Worm (Caenorhabditis elegans) whole organism, L1 larva: ENCODE measurements around the gene srh-73.
"Not testable (repeated sequence)": the region's sequence is repeated elsewhere in the genome, so short reads cannot be mapped to it uniquely, and the experiment has no call there.

ENCODE experiments used
- blmp-1 ChIP-seq: fragments of 150-350 bp; optimal IDR thresholded peaks from 2 replicates; lab custom pipeline; 2014; ENCODE audit warnings: missing biosample characterization, missing genetic modification characterization
- efl-3 ChIP-seq: fragments of 200-800 bp; sonication (Bioruptor generic); optimal IDR thresholded peaks from 2 replicates; lab custom pipeline; 2018; ENCODE audit warnings: mild to moderate bottlenecking, missing genetic modification characterization, missing compliant biosample characterization
- fkh-10 ChIP-seq: sonication (generic microtip); optimal IDR thresholded peaks from 2 replicates; lab custom pipeline; 2017; ENCODE audit warnings: missing biosample characterization, missing genetic modification reagents, missing genetic modification characterization
- lin-39 ChIP-seq: fragments of 150-350 bp; optimal IDR thresholded peaks from 2 replicates; lab custom pipeline; 2014; ENCODE audit warnings: missing biosample characterization, missing genetic modification reagents, missing genetic modification characterization
- mep-1 ChIP-seq: fragments of 150-350 bp; optimal IDR thresholded peaks from 2 replicates; lab custom pipeline; 2014; ENCODE audit warnings: missing biosample characterization, missing genetic modification characterization
- nhr-20 ChIP-seq: sonication (generic microtip); optimal IDR thresholded peaks from 2 replicates; lab custom pipeline; 2016; ENCODE audit warnings: mild to moderate bottlenecking, missing genetic modification characterization, missing compliant biosample characterization
- nhr-77 ChIP-seq: fragments of 150-350 bp; optimal IDR thresholded peaks from 2 replicates; lab custom pipeline; 2014; ENCODE audit warnings: missing biosample characterization, missing genetic modification characterization
- pqm-1 ChIP-seq: sonication (generic microtip); optimal IDR thresholded peaks from 3 replicates; lab custom pipeline; 2017; ENCODE audit warnings: missing biosample characterization, missing genetic modification characterization
- unc-62 ChIP-seq: fragments of 150-350 bp; optimal IDR thresholded peaks from 2 replicates; lab custom pipeline; 2014; ENCODE audit warnings: missing biosample characterization, missing genetic modification reagents, missing genetic modification characterization
- ztf-11 ChIP-seq, 2 experiments: sonication (generic microtip); optimal IDR thresholded peaks; 2 replicates each; lab custom pipeline; 2016 to 2017; ENCODE audit warnings: missing genetic modification characterization in 2 of 2, missing biosample characterization in 1 of 2, missing compliant biosample characterization in 1 of 2

DNA sequence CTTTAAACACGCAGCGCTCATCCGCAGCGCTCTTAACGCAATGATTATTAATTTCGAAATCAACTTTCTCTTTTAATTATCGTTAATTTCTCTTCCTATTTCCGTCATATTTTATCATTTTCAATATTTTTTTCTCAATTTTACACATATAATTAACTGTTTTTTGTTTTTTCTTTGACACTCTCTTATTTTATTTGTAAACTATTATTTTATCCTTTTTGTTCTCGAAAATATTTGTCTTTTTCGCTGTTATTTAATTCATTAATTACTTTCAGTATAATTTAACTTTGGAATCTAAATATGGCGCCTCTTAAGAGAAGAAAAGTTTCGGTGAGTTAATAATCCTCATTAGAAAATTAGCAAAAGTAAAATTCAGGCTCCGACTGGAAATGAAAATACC is 24.2 kb downstream of the srh-73 start, which contains the start of gene F49C5.3:
- TF ChIP-seq ztf-11 (tag; optimal IDR thresholded peaks at IDR 0.05; lab: Kevin White, UChicago); lin-39 (tag; lab: Kevin White, UChicago); efl-3 (GFP tag; lab: Kevin White, UChicago); mep-1 (tag; lab: Kevin White, UChicago); pqm-1 (tag; lab: Kevin White, UChicago); nhr-77 (tag; lab: Kevin White, UChicago); nhr-20 (tag; lab: Kevin White, UChicago); blmp-1 (tag; lab: Kevin White, UChicago); unc-62 (GFP tag; lab: Kevin White, UChicago); fkh-10 (GFP tag; lab: Kevin White, UChicago): not testable (repeated sequence)
